Worm (Caenorhabditis elegans) whole organism, L4/young adult: Measurements from ENCODE around the gene T04A8.18.
A peak's percentile ranks its signal among the peaks of the same experiment; 100 is the strongest.

Source experiments
- W03F9.2 ChIP-seq: fragments of 150-350 bp; optimal IDR thresholded peaks from 2 replicates; lab custom pipeline; 2014; ENCODE audit warnings: missing biosample characterization, missing genetic modification characterization
- dao-5 ChIP-seq: sonication (generic microtip); optimal IDR thresholded peaks from 2 replicates; lab custom pipeline; 2016; ENCODE audit warnings: missing genotype, missing genetic modification characterization, moderate library complexity, missing compliant biosample characterization
- him-1 ChIP-seq: sonication (generic microtip); optimal IDR thresholded peaks from 2 replicates; lab custom pipeline; 2016; ENCODE audit warnings: missing genotype, missing genetic modification reagents, missing genetic modification characterization, missing compliant biosample characterization

T04A8.18 gene

DNA sequence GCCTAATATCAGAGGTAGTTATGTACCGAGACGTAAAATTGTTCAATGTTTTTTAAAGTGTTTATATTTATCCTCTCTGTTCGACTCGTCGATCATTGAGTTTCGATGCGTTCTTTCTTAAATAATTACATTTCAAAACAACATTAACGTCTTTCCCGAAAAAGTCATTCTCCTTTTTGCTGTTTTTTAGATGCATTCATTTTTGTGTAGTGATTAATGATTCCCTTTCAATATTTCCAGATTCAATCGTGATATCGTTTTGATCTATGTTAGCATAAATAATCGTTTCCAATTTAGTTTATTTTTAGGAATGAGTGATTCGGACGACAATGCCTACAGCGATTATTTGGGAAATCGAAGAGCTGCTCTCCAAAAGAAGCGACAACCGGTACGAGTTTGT, 15.3 kb upstream of the T04A8.18 start, which contains the start of gene T04A8.8:
Gene T04A8.8 (plus strand): TSS at position 301 of the 400 bp plus-strand sequence.
- no peak for TF ChIP-seq dao-5 (tag; lab: Kevin White, UChicago)
- no peak for TF ChIP-seq W03F9.2 (tag; lab: Kevin White, UChicago)
- TF ChIP-seq him-1 = no peak

- no peak for TF ChIP-seq W03F9.2 (tag; lab: Kevin White, UChicago)
- TF ChIP-seq him-1 = no peak
- no peak for TF ChIP-seq dao-5 (tag; lab: Kevin White, UChicago)
Observed at ce11 chrIII:4695057-4695456, 14.0 kb upstream of the T04A8.18 start, which contains the start of gene T04A8.7. TSS of gene T04A8.7 (plus strand) at chrIII:4695357.

DNA sequence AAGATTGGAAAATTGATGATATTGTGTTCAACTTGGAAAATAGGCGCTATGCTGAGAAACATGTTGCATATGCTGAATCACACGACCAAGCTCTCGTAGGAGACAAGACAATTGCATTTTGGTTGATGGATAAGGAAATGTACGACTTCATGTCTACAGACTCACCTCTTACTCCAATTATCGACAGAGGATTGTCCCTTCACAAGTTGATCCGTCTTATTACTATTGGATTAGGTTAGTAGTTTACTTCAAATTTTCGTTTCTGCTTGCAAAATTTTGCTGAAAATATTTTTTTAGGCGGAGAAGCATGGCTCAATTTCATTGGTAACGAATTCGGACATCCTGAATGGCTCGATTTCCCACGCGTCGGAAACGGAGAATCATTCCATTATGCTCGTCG, 12.1 kb upstream of the T04A8.18 start:
- TF ChIP-seq him-1 (no peak), W03F9.2 (tag; lab: Kevin White, UChicago) (no peak), dao-5 (tag; lab: Kevin White, UChicago) (no peak)

- TF ChIP-seq him-1 (no peak), dao-5 (tag; lab: Kevin White, UChicago) (no peak), W03F9.2 (tag; lab: Kevin White, UChicago) (no peak)
Observed at ce11 chrIII:4697819-4698218, 11.2 kb upstream of the T04A8.18 start, which contains the start of gene dnj-18. TSS of gene dnj-18 (plus strand) at chrIII:4698119.

DNA sequence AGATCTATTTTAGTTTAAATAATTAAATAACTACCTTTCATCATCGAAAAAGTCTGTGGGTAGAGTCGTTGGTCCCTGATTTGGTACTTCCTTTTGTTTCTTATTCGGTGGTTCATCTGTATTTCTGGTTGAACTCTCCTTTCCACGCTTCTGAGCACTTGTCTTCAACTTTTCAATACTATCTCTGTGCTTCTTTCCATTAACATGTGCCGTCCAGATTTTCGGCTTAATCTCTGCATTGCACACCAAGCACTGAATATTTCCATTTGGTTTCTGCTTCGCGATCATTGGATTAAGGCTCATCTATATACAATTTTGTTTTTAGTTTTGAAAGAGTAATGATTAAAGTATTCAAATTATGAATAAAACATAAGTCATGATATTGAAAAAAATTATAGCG, 9.1 kb upstream of the T04A8.18 start, which contains the start of gene sel-13:
Gene sel-13 (minus strand): TSS at position 303 of the 400 bp plus-strand sequence.
- TF ChIP-seq W03F9.2 (tag; lab: Kevin White, UChicago) (no peak), him-1 (no peak), dao-5 (tag; lab: Kevin White, UChicago) (no peak)

- no peak for TF ChIP-seq him-1
- peak; percentile 35 for TF ChIP-seq W03F9.2 (tag; lab: Kevin White, UChicago)
Observed at ce11 chrIII:4703932-4704454, 5.0 kb upstream of the T04A8.18 start, which contains the start of the genes clp-2 and mrpl-16. TSS of gene clp-2 (minus strand) at chrIII:4704025. TSS of gene mrpl-16 (plus strand) at chrIII:4704404.

ce11 chrIII:4705207-4705606, 3.8 kb upstream of the T04A8.18 start, which contains the start of gene pgap-2:
TSS of gene pgap-2 (plus strand) at chrIII:4705507.
- TF ChIP-seq him-1 = no peak
- TF ChIP-seq dao-5 (tag; lab: Kevin White, UChicago) = no peak
- no peak for TF ChIP-seq W03F9.2 (tag; lab: Kevin White, UChicago)

DNA sequence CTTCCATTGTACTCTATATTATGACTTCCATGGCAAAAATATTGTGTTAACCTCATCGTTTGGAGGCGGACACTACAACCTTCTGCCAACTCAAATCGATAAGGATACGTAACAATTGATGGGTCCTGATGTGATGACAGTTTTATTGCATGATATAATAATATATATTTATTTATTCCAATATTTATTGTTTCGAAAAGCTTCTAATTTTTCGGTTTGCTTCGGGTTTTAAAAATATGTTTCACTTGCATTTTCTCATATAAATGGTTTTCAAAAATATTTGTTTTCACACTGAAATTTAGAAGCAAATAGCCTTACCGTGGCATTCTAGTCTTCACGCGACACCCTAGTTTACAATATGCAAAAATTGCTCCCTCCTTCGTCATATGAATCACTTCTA, 2.3 kb upstream of the T04A8.18 start, which contains the start of gene T04A8.13:
Gene T04A8.13 (plus strand): TSS at position 301 of the 400 bp plus-strand sequence.
- TF ChIP-seq him-1 (no peak), dao-5 (tag; lab: Kevin White, UChicago) (no peak), W03F9.2 (tag; lab: Kevin White, UChicago) (no peak)

DNA sequence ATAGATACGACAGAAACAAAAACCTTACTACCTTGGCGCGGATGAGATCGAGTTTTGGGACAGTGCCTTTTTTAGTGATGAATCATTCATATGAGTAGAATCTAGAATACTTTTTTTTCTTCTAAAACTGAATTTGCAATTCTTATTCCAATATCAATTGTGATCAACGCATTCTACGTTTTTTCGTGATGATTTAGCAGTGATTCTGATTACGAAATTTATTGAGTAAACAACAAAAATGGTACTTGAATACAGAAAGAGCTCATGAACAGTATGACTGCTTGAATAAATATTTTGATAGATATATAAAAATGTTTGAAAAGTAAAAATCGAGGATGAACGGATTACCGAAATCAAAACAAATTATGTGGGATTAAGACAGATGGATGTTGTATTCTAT, 6.1 kb downstream of the T04A8.18 start, which contains the start of gene him-18:
Gene him-18 (minus strand): TSS at position 101 of the 400 bp plus-strand sequence.
- no peak for TF ChIP-seq W03F9.2 (tag; lab: Kevin White, UChicago)
- TF ChIP-seq him-1 = no peak
- TF ChIP-seq dao-5 (tag; lab: Kevin White, UChicago) = no peak

ce11 chrIII:4720620-4721227, 11.7 kb downstream of the T04A8.18 start, which contains the start of gene emb-5:
TSS of gene emb-5 (minus strand) at chrIII:4720670.
- no peak for TF ChIP-seq him-1
- no peak for TF ChIP-seq W03F9.2 (tag; lab: Kevin White, UChicago)
- no peak for TF ChIP-seq dao-5 (tag; lab: Kevin White, UChicago)

DNA sequence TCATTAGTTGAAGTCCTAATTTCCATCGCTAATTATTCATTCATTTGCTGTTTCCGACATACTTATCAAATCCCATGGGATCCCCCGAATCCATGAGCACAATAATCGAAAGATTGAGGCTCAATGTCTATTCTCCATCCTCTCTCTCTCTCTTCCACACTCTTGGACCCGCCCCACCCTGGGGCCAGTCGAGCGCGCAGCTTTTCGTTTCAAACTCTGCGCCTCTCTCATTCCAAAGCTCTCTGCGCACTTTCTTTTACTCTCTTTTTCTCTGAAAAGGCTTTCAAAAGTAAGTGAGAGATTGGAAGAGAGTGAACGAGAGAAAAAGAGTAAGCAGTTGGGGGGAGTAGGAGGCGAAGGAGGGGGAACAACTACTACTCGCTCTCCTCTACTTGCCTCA, 12.7 kb downstream of the T04A8.18 start, which contains the start of gene acy-1:
Gene acy-1 (plus strand): TSS at position 346 of the 400 bp plus-strand sequence.
- TF ChIP-seq W03F9.2 (tag; lab: Kevin White, UChicago) = no peak
- TF ChIP-seq dao-5 (tag; lab: Kevin White, UChicago) = no peak
- TF ChIP-seq him-1 = peak; percentile 70

- TF ChIP-seq W03F9.2 (tag; lab: Kevin White, UChicago) (no peak), him-1 (peak; percentile 13), dao-5 (tag; lab: Kevin White, UChicago) (no peak)
Observed at ce11 chrIII:4723922-4724321, 14.9 kb downstream of the T04A8.18 start.

- no peak for TF ChIP-seq him-1
Observed at ce11 chrIII:4731295-4731988, 22.4 kb downstream of the T04A8.18 start, which contains the start of gene F17C8.3. TSS of gene F17C8.3 (plus strand) at chrIII:4731938.

- TF ChIP-seq dao-5 (tag; lab: Kevin White, UChicago) = no peak
- no peak for TF ChIP-seq W03F9.2 (tag; lab: Kevin White, UChicago)
- no peak for TF ChIP-seq him-1
Observed at ce11 chrIII:4734056-4734455, 25.0 kb downstream of the T04A8.18 start, which contains the start of gene F17C8.9. TSS of gene F17C8.9 (plus strand) at chrIII:4734356.
